Worm (Caenorhabditis elegans): Measurements from ENCODE around the gene C07D10.1.

The C07D10.1 gene

DNA sequence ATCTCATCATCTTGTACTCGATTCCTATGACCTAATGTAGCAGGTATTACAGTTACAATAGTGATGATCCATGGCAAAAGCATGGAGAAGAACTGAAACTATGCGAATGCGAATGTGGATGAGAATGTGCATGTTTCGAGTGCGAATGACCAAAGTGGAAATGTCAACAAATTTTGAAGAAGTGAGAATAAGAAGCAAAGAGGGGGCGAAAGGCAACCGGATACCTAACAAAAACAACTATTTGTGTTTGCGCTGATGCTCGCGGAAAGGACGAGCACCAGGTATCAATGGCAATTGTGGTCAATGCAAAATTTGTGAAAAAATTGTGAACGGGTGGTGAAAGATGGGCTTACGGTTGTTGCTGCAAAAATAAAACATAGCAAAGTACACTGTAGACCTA lies 3.8 kb downstream of the C07D10.1 start, which contains the start of gene nas-7:
TSS of gene nas-7 (minus strand) at position 101 of the 400 bp plus-strand sequence.
- TF ChIP-seq hmg-11 (tag; optimal IDR thresholded peaks at IDR 0.05) = no peak
- TF ChIP-seq nhr-25 (tag; optimal IDR thresholded peaks at IDR 0.05) = no peak
- TF ChIP-seq pha-4 (tag; optimal IDR thresholded peaks at IDR 0.05) = no peak
- TF ChIP-seq R02D3.7 (tag; optimal IDR thresholded peaks at IDR 0.05) = no peak
- TF ChIP-seq lin-39 (tag; optimal IDR thresholded peaks at IDR 0.05) = no peak
- no peak for TF ChIP-seq ama-1 (optimal IDR thresholded peaks at IDR 0.05)
- TF ChIP-seq egl-5 (tag; optimal IDR thresholded peaks at IDR 0.05) = no peak
- no peak for TF ChIP-seq ceh-16 (tag; optimal IDR thresholded peaks at IDR 0.05)
- TF ChIP-seq nhr-237 (tag; optimal IDR thresholded peaks at IDR 0.05) = no peak
- no peak for TF ChIP-seq unc-62 (GFP tag; optimal IDR thresholded peaks at IDR 0.05)

DNA sequence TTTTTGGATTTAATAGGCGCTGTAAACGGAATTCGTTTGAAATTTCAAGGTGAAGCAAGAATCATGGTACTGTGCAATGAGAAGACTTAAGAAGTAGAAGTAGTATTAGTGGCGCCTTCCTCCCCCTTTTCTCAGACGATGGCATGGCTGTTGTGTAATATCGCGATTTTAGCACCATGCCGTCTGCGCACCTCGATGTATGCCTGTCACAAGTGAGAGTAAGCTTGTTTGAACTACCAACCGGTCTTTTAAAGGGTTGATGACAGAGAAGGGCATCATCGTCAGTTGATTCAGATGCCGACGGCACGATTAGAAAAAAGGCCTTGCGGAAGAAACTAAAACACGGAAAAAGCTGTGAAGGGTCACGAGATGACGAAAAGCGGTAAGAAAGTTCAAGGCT lies 5.2 kb downstream of the C07D10.1 start:
- TF ChIP-seq nfya-1 (tag; optimal IDR thresholded peaks at IDR 0.05; ENCODE audit: insufficient read depth) (peak; percentile 35), egl-27 (tag; optimal IDR thresholded peaks at IDR 0.05) (no peak), elt-1 (tag; optimal IDR thresholded peaks at IDR 0.05) (peak; percentile 56), sea-2 (GFP tag; optimal IDR thresholded peaks at IDR 0.05) (no peak), nhr-43 (tag; optimal IDR thresholded peaks at IDR 0.05; ENCODE audit: poor library complexity, severe bottlenecking) (peak; percentile 19), nhr-11 (tag; optimal IDR thresholded peaks at IDR 0.05) (no peak), ZK546.5 (tag; optimal IDR thresholded peaks at IDR 0.05) (no peak), nhr-25 (tag; optimal IDR thresholded peaks at IDR 0.05) (peak; percentile 99)

DNA sequence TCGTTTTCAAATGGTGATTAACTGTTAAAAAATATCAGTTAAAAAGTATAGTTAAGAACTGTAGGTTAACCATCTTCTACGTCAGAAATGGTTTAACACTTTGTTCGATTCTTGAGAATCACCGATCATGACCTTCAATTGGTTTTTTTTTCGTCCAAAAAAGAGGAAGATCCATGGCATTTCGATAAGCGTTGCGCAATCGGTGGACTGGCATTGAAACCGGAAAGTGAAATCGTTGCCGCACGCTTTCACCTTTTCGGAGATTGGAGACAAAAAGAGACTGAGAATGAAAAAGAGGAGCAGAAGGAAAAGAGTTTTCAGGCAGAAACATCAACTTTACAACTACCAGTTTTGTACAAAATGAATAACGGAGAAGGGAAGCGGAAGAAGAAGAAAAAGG lies 6.5 kb downstream of the C07D10.1 start:
- TF ChIP-seq nhr-23 (tag; optimal IDR thresholded peaks at IDR 0.05) = peak; percentile 45
- peak; percentile 94 for TF ChIP-seq nhr-25 (tag; optimal IDR thresholded peaks at IDR 0.05)
- no peak for TF ChIP-seq nhr-28 (tag; optimal IDR thresholded peaks at IDR 0.05)
- peak in 2 of 3 experiments; percentile 81 to 91 for TF ChIP-seq elt-3 (tag; optimal IDR thresholded peaks at IDR 0.05)
- no peak for TF ChIP-seq ztf-4 (tag; optimal IDR thresholded peaks at IDR 0.05)

DNA sequence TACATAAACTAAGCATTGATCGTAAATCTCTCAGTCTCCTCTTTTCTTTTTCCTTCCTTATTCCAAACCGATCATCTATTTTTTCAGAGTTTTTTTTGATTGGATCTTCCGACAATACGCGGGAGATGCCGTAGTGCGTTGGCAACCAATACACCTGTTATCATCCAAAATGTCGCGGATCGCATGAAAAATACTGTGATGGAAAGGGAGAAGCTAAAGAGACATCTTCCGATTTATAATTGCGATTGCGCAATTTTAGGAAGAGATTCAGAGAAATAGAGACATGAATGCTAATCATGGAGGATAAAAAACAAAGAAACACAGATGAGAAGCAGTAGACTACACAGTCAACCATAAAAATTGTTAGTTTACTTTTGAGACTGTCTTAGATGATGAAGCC lies 7.6 kb downstream of the C07D10.1 start:
- no peak for TF ChIP-seq ceh-28 (tag; optimal IDR thresholded peaks at IDR 0.05)
- no peak for TF ChIP-seq nhr-25 (tag; optimal IDR thresholded peaks at IDR 0.05)
- TF ChIP-seq nhr-76 (tag; optimal IDR thresholded peaks at IDR 0.05) = no peak
- TF ChIP-seq nhr-43 (tag; optimal IDR thresholded peaks at IDR 0.05; ENCODE audit: poor library complexity, severe bottlenecking) = no peak
- TF ChIP-seq nhr-237 (tag; optimal IDR thresholded peaks at IDR 0.05) = no peak
- no peak for TF ChIP-seq elt-1 (tag; optimal IDR thresholded peaks at IDR 0.05)
- no peak for TF ChIP-seq mml-1 (tag; optimal IDR thresholded peaks at IDR 0.05)
- TF ChIP-seq nhr-28 (tag; optimal IDR thresholded peaks at IDR 0.05) = no peak
- TF ChIP-seq pha-4 (tag; optimal IDR thresholded peaks at IDR 0.05) = no peak
- no peak for TF ChIP-seq ztf-4 (tag; optimal IDR thresholded peaks at IDR 0.05)
- no peak for TF ChIP-seq nhr-67 (tag; optimal IDR thresholded peaks at IDR 0.05)
- no peak for TF ChIP-seq nfya-1 (tag; optimal IDR thresholded peaks at IDR 0.05; ENCODE audit: insufficient read depth)
- no peak for TF ChIP-seq jun-1 (tag; optimal IDR thresholded peaks at IDR 0.05)
- TF ChIP-seq tbx-2 (tag; optimal IDR thresholded peaks at IDR 0.05) = no peak
- no peak for TF ChIP-seq zag-1 (tag; optimal IDR thresholded peaks at IDR 0.05)

DNA sequence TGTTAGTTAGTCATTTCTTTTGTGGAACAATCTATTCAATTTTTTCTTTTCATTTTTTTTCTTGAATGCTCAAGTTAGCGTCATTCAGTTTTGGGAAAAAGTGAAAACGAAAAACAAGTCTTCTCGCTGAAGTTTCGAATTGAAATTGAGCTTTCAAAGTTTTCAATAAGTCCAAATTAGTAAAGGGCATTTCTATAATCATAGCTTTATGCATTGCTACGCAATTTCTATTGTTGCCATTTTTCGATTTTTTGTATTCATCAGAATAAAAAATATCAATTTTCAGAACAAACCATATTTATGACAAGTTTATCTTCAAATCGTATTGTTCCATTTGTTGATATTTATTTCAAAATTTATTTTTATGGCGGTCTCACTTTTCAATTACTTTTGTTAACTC lies 9.4 kb downstream of the C07D10.1 start, which contains the start of gene srd-55:
TSS of gene srd-55 (plus strand) at position 301 of the 400 bp plus-strand sequence.
- TF ChIP-seq nhr-67 (tag; optimal IDR thresholded peaks at IDR 0.05) = no peak
- TF ChIP-seq nhr-28 (tag; optimal IDR thresholded peaks at IDR 0.05) = no peak
- no peak for TF ChIP-seq fkh-2 (tag; optimal IDR thresholded peaks at IDR 0.05)
- TF ChIP-seq ztf-11 (tag; optimal IDR thresholded peaks at IDR 0.05) = no peak
- TF ChIP-seq lin-39 (tag; optimal IDR thresholded peaks at IDR 0.05) = no peak
- no peak for TF ChIP-seq eor-1 (tag; optimal IDR thresholded peaks at IDR 0.05)

DNA sequence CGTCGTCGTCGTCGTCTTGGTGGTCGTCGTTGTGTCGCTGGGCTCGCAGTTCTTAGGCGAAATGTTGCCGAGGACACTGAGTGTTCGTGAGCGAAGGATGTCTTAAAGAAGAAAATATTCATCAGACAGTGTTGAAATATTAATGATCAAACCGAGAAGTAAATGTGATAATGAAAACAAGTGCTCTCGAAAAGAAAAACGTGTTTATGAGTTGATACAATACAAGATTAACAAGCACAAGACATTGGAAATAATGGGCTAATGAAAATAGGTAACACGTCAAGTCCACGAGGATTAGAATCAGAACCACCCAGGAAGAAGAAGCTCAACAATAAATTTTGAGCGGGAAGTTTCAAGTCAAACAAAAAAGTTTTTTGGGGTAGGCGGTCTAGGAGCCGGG lies 13.1 kb downstream of the C07D10.1 start, which contains the start of gene K02A2.5:
TSS of gene K02A2.5 (minus strand) at position 101 of the 400 bp plus-strand sequence.
- no peak for TF ChIP-seq nhr-11 (tag; optimal IDR thresholded peaks at IDR 0.05)
- no peak for TF ChIP-seq fkh-10 (GFP tag; optimal IDR thresholded peaks at IDR 0.05)
- TF ChIP-seq lsy-12 (tag; optimal IDR thresholded peaks at IDR 0.05) = no peak
- no peak for TF ChIP-seq elt-1 (tag; optimal IDR thresholded peaks at IDR 0.05)
- TF ChIP-seq nhr-67 (tag; optimal IDR thresholded peaks at IDR 0.05) = no peak
- TF ChIP-seq nhr-12 (tag; optimal IDR thresholded peaks at IDR 0.05) = no peak
- TF ChIP-seq nhr-25 (tag; optimal IDR thresholded peaks at IDR 0.05) = no peak
- TF ChIP-seq snpc-4 (tag; optimal IDR thresholded peaks at IDR 0.05) = no peak
- no peak for TF ChIP-seq nhr-76 (tag; optimal IDR thresholded peaks at IDR 0.05)
- no peak for TF ChIP-seq skn-1 (tag; optimal IDR thresholded peaks at IDR 0.05)
- no peak for TF ChIP-seq ceh-9 (tag; optimal IDR thresholded peaks at IDR 0.05)
- no peak for TF ChIP-seq unc-62 (GFP tag; optimal IDR thresholded peaks at IDR 0.05)
- no peak for TF ChIP-seq mdl-1 (tag; optimal IDR thresholded peaks at IDR 0.05)

Data from whole organism, L3 larva.